Worm (Caenorhabditis elegans) whole organism, mixed stage, embryonic: Measurements from ENCODE around the gene pqn-62.
A peak's percentile ranks its signal among the peaks of the same experiment; 100 is the strongest.

ENCODE experiments used
- M03D4.4 ChIP-seq: sonication (generic microtip); optimal IDR thresholded peaks from 2 replicates; lab custom pipeline; 2017; ENCODE audit warnings: mild to moderate bottlenecking, missing genetic modification characterization, missing compliant biosample characterization
- bed-3 ChIP-seq: fragments of 200-800 bp; sonication (Bioruptor generic); optimal IDR thresholded peaks from 3 replicates; lab custom pipeline; 2018; ENCODE audit warnings: mild to moderate bottlenecking, missing genetic modification characterization, moderate library complexity, missing compliant biosample characterization
- blmp-1 ChIP-seq: fragments of 150-350 bp; optimal IDR thresholded peaks from 2 replicates; lab custom pipeline; 2014; ENCODE audit warnings: missing biosample characterization, missing genetic modification characterization
- ceh-39 ChIP-seq: fragments of 150-350 bp; optimal IDR thresholded peaks from 2 replicates; lab custom pipeline; 2014; ENCODE audit warnings: missing biosample characterization, missing genetic modification characterization
- ceh-83 ChIP-seq: fragments of 200-800 bp; sonication (Bioruptor generic); optimal IDR thresholded peaks from 2 replicates; lab custom pipeline; 2018; ENCODE audit warnings: mild to moderate bottlenecking, missing genetic modification characterization, missing compliant biosample characterization
- ces-1 ChIP-seq: fragments of 150-350 bp; optimal IDR thresholded peaks from 2 replicates; lab custom pipeline; 2014; ENCODE audit warnings: missing biosample characterization, missing genetic modification reagents, missing genetic modification characterization
- cnd-1 ChIP-seq: fragments of 200-800 bp; sonication (Bioruptor generic); optimal IDR thresholded peaks from 2 replicates; lab custom pipeline; 2018; ENCODE audit warnings: mild to moderate bottlenecking, missing genetic modification characterization, missing compliant biosample characterization
- elt-1 ChIP-seq: sonication (generic microtip); optimal IDR thresholded peaks from 2 replicates; lab custom pipeline; 2017; ENCODE audit warnings: missing genetic modification characterization, mild to moderate bottlenecking, missing compliant biosample characterization, antibody characterized with exemption, moderate library complexity, borderline replicate concordance; ENCODE audit not compliant: insufficient read depth
- elt-3 ChIP-seq: fragments of 150-350 bp; optimal IDR thresholded peaks from 2 replicates; lab custom pipeline; 2014; ENCODE audit warnings: missing biosample characterization, missing genetic modification characterization
- flh-1 ChIP-seq: fragments of 200-800 bp; sonication (Bioruptor generic); optimal IDR thresholded peaks from 2 replicates; lab custom pipeline; 2018; ENCODE audit warnings: mild to moderate bottlenecking, missing genetic modification characterization, moderate library complexity, missing compliant biosample characterization
- ham-2 ChIP-seq: fragments of 200-800 bp; sonication (Bioruptor generic); optimal IDR thresholded peaks from 2 replicates; lab custom pipeline; 2018; ENCODE audit warnings: mild to moderate bottlenecking, missing genetic modification characterization, missing compliant biosample characterization
- hlh-1 ChIP-seq: fragments of 150-350 bp; optimal IDR thresholded peaks from 2 replicates; lab custom pipeline; 2014; ENCODE audit warnings: missing biosample characterization, missing genetic modification reagents, missing genetic modification characterization
- lin-13 ChIP-seq: fragments of 150-350 bp; optimal IDR thresholded peaks from 2 replicates; lab custom pipeline; 2014; ENCODE audit warnings: missing biosample characterization, missing genetic modification characterization
- lin-32 ChIP-seq: fragments of 200-800 bp; sonication (Bioruptor generic); optimal IDR thresholded peaks from 2 replicates; lab custom pipeline; 2018; ENCODE audit warnings: mild to moderate bottlenecking, missing genetic modification characterization, missing compliant biosample characterization
- lsy-2 ChIP-seq: fragments of 150-350 bp; optimal IDR thresholded peaks from 2 replicates; lab custom pipeline; 2014; ENCODE audit warnings: missing biosample characterization, missing genetic modification characterization
- mab-5 ChIP-seq: fragments of 150-350 bp; optimal IDR thresholded peaks from 2 replicates; lab custom pipeline; 2014; ENCODE audit warnings: missing biosample characterization, missing genetic modification characterization
- mep-1 ChIP-seq: fragments of 150-350 bp; optimal IDR thresholded peaks from 2 replicates; lab custom pipeline; 2017; ENCODE audit warnings: missing biosample characterization, missing genetic modification reagents, missing genetic modification characterization, inconsistent platforms
- mls-2 ChIP-seq: sonication (generic microtip); optimal IDR thresholded peaks from 2 replicates; lab custom pipeline; 2016; ENCODE audit warnings: mild to moderate bottlenecking, missing genetic modification characterization, moderate library complexity, missing compliant biosample characterization
- nhr-12 ChIP-seq: fragments of 150-350 bp; optimal IDR thresholded peaks from 2 replicates; lab custom pipeline; 2014; ENCODE audit warnings: missing biosample characterization, missing genetic modification characterization
- nhr-2 ChIP-seq: fragments of 150-350 bp; optimal IDR thresholded peaks from 2 replicates; lab custom pipeline; 2014; ENCODE audit warnings: missing biosample characterization, missing genetic modification characterization
- nhr-237 ChIP-seq: fragments of 150-350 bp; optimal IDR thresholded peaks from 2 replicates; lab custom pipeline; 2014; ENCODE audit warnings: missing biosample characterization, missing genetic modification characterization
- nhr-28 ChIP-seq: fragments of 150-350 bp; optimal IDR thresholded peaks from 2 replicates; lab custom pipeline; 2014; ENCODE audit warnings: missing biosample characterization, missing genetic modification characterization
- nhr-76 ChIP-seq: sonication (generic microtip); optimal IDR thresholded peaks from 2 replicates; lab custom pipeline; 2017; ENCODE audit warnings: missing biosample characterization, missing genetic modification characterization
- pha-4 ChIP-seq: fragments of 150-350 bp; optimal IDR thresholded peaks from 2 replicates; lab custom pipeline; 2018; ENCODE audit warnings: missing biosample characterization, missing genetic modification reagents, missing genetic modification characterization
- sem-2 ChIP-seq: fragments of 200-800 bp; sonication (Bioruptor generic); optimal IDR thresholded peaks from 2 replicates; lab custom pipeline; 2018; ENCODE audit warnings: mild to moderate bottlenecking, missing genetic modification characterization, missing compliant biosample characterization
- snpc-4 ChIP-seq: fragments of 150-350 bp; optimal IDR thresholded peaks from 2 replicates; lab custom pipeline; 2014; ENCODE audit warnings: missing biosample characterization, missing genetic modification characterization
- sptf-1 ChIP-seq: sonication (generic microtip); optimal IDR thresholded peaks from 2 replicates; lab custom pipeline; 2017; ENCODE audit warnings: mild to moderate bottlenecking, missing genetic modification characterization, moderate library complexity, missing compliant biosample characterization
- tbx-8 ChIP-seq: fragments of 200-800 bp; sonication (Bioruptor generic); optimal IDR thresholded peaks from 2 replicates; lab custom pipeline; 2018; ENCODE audit warnings: mild to moderate bottlenecking, missing genetic modification characterization, moderate library complexity, missing compliant biosample characterization
- unc-120 ChIP-seq: sonication (generic microtip); optimal IDR thresholded peaks from 2 replicates; lab custom pipeline; 2017; ENCODE audit warnings: missing genetic modification characterization, missing compliant biosample characterization; ENCODE audit not compliant: poor library complexity, severe bottlenecking
- unc-39 ChIP-seq: fragments of 150-350 bp; optimal IDR thresholded peaks from 2 replicates; lab custom pipeline; 2014; ENCODE audit warnings: missing biosample characterization, missing genetic modification characterization
- zip-8 ChIP-seq: fragments of 150-350 bp; optimal IDR thresholded peaks from 2 replicates; lab custom pipeline; 2014; ENCODE audit warnings: missing biosample characterization, missing genetic modification characterization
- ztf-11 ChIP-seq: fragments of 150-350 bp; optimal IDR thresholded peaks from 2 replicates; lab custom pipeline; 2014; ENCODE audit warnings: missing biosample characterization, missing genetic modification characterization

The pqn-62 gene

ce11 chrX:5207819-5208218, 11.9 kb downstream of the pqn-62 start:
- peak; percentile 22 for TF ChIP-seq ceh-83 (GFP tag; lab: Kevin White, UChicago)
- no peak for TF ChIP-seq nhr-2 (tag; lab: Kevin White, UChicago)
- no peak for TF ChIP-seq tbx-8 (GFP tag; lab: Kevin White, UChicago)
- TF ChIP-seq zip-8 (tag; lab: Kevin White, UChicago), result no peak
- no peak for TF ChIP-seq elt-1 (tag; lab: Kevin White, UChicago)

ce11 chrX:5208326-5208725, 12.4 kb downstream of the pqn-62 start:
- TF ChIP-seq mls-2 (tag; lab: Kevin White, UChicago) (no peak), bed-3 (GFP tag; lab: Kevin White, UChicago) (no peak), ceh-39 (tag; lab: Kevin White, UChicago) (no peak), hlh-1 (tag; lab: Kevin White, UChicago) (peak; percentile 4), lin-13 (tag; lab: Kevin White, UChicago) (no peak)

ce11 chrX:5208831-5209230, 12.9 kb downstream of the pqn-62 start:
- TF ChIP-seq M03D4.4 (tag; lab: Kevin White, UChicago) (no peak), blmp-1 (tag; lab: Kevin White, UChicago) (no peak), nhr-28 (no peak), nhr-76 (no peak), zip-8 (tag; lab: Kevin White, UChicago) (no peak), nhr-12 (tag; lab: Kevin White, UChicago) (no peak), hlh-1 (tag; lab: Kevin White, UChicago) (no peak), cnd-1 (no peak), nhr-237 (tag; lab: Kevin White, UChicago) (no peak), lin-32 (GFP tag; lab: Kevin White, UChicago) (no peak), ceh-83 (GFP tag; lab: Kevin White, UChicago) (no peak), ztf-11 (tag; lab: Kevin White, UChicago) (no peak)

- no peak for TF ChIP-seq blmp-1 (tag; lab: Kevin White, UChicago)
- TF ChIP-seq unc-39 (tag; lab: Kevin White, UChicago), result no peak
- TF ChIP-seq unc-120 (tag; lab: Kevin White, UChicago), result peak; percentile 32
- no peak for TF ChIP-seq ceh-39 (tag; lab: Kevin White, UChicago)
- TF ChIP-seq ces-1 (GFP tag; lab: Kevin White, UChicago), result no peak
- TF ChIP-seq hlh-1 (tag; lab: Kevin White, UChicago), result peak; percentile 41
- no peak for TF ChIP-seq ztf-11 (tag; lab: Kevin White, UChicago)
These were observed 13.5 kb downstream of the pqn-62 start for ce11 chrX:5209429-5209828.

ce11 chrX:5210524-5210923, 14.6 kb downstream of the pqn-62 start:
- TF ChIP-seq M03D4.4 (tag; lab: Kevin White, UChicago) (peak; percentile 14), mls-2 (tag; lab: Kevin White, UChicago) (no peak), sem-2 (GFP tag; lab: Kevin White, UChicago) (no peak), tbx-8 (GFP tag; lab: Kevin White, UChicago) (no peak), blmp-1 (tag; lab: Kevin White, UChicago) (no peak), lin-32 (GFP tag; lab: Kevin White, UChicago) (no peak), snpc-4 (tag; lab: Kevin White, UChicago) (no peak), zip-8 (tag; lab: Kevin White, UChicago) (no peak), nhr-2 (tag; lab: Kevin White, UChicago) (no peak), nhr-12 (tag; lab: Kevin White, UChicago) (no peak), ztf-11 (tag; lab: Kevin White, UChicago) (no peak), ham-2 (GFP tag; lab: Kevin White, UChicago) (no peak), elt-1 (tag; lab: Kevin White, UChicago) (no peak), sptf-1 (tag; lab: Kevin White, UChicago) (no peak), unc-120 (tag; lab: Kevin White, UChicago) (no peak), cnd-1 (no peak), mab-5 (tag; lab: Kevin White, UChicago) (no peak), flh-1 (GFP tag; lab: Kevin White, UChicago) (no peak), lsy-2 (tag; lab: Kevin White, UChicago) (no peak), ces-1 (GFP tag; lab: Kevin White, UChicago) (peak; percentile 58), lin-13 (tag; lab: Kevin White, UChicago) (no peak), nhr-237 (tag; lab: Kevin White, UChicago) (no peak), ceh-39 (tag; lab: Kevin White, UChicago) (no peak), mep-1 (peak; percentile 20), nhr-76 (no peak), elt-3 (tag; lab: Kevin White, UChicago) (no peak), nhr-28 (no peak), pha-4 (tag; lab: Kevin White, UChicago) (peak; percentile 20), hlh-1 (tag; lab: Kevin White, UChicago) (no peak)
